Fruit fly (Drosophila melanogaster): ENCODE measurements around the gene CG12995.

- TF ChIP-seq Crg-1 (GFP tag; optimal IDR thresholded peaks at IDR 0.05) = no peak
- no peak for TF ChIP-seq Mnt (GFP tag; optimal IDR thresholded peaks at IDR 0.05)
- TF ChIP-seq Hr96 (GFP tag; optimal IDR thresholded peaks at IDR 0.05) = no peak
- no peak for TF ChIP-seq pad (GFP tag; optimal IDR thresholded peaks at IDR 0.05)
- TF ChIP-seq CG12768 (GFP tag; optimal IDR thresholded peaks at IDR 0.05) = no peak
- TF ChIP-seq kay (GFP tag; ENCODE audit: borderline replicate concordance) = no peak
- no peak for TF ChIP-seq Clk (GFP tag; optimal IDR thresholded peaks at IDR 0.05)
- no peak for TF ChIP-seq toe (GFP tag; optimal IDR thresholded peaks at IDR 0.05)
Observed at dm6 chrX:17229475-17230169, 19.8 kb upstream of the CG12995 start.

Data from whole organism, adult.